Worm (Caenorhabditis elegans) whole organism, midembryonic: Measurements from ENCODE around the gene T13A10.64.

ENCODE experiments used
- flt-1 ChIP-seq: fragments of 200-800 bp; sonication (Bioruptor generic); IDR thresholded peaks from 2 replicates; pipeline ENCODE4 v1.3.6; 2022; ENCODE audit warnings: missing genetic modification characterization, missing compliant biosample characterization
- klf-2 ChIP-seq: fragments of 200-800 bp; sonication (Bioruptor generic); conservative IDR thresholded peaks from 2 replicates; pipeline ENCODE4 v1.3.6; 2022; ENCODE audit warnings: missing genetic modification reagents, missing genetic modification characterization, missing compliant biosample characterization
- med-1 ChIP-seq: sonication (generic microtip); optimal IDR thresholded peaks from 2 replicates; lab custom pipeline; 2017; ENCODE audit warnings: missing genetic modification characterization, mild to moderate bottlenecking, missing compliant biosample characterization, antibody characterized with exemption, missing genetic modification reagents; ENCODE audit not compliant: insufficient read depth
- ref-1 ChIP-seq: fragments of 200-800 bp; sonication (Bioruptor generic); conservative IDR thresholded peaks from 2 replicates; pipeline ENCODE4 v1.3.6; 2022; ENCODE audit warnings: missing genetic modification reagents, missing genetic modification characterization, missing compliant biosample characterization
- tab-1 ChIP-seq: fragments of 200-800 bp; sonication (Bioruptor generic); IDR thresholded peaks from 2 replicates; pipeline ENCODE4 v1.3.6; 2022; ENCODE audit warnings: missing genetic modification characterization, missing compliant biosample characterization
- ztf-23 ChIP-seq: fragments of 200-800 bp; sonication (Bioruptor generic); IDR thresholded peaks from 2 replicates; pipeline ENCODE4 v1.3.6; 2022; ENCODE audit warnings: missing genetic modification reagents, missing genetic modification characterization, missing compliant biosample characterization
- ztf-29 ChIP-seq: fragments of 200-800 bp; sonication (Bioruptor generic); IDR thresholded peaks from 2 replicates; pipeline ENCODE4 v1.3.6; 2022; ENCODE audit warnings: missing genetic modification reagents, missing genetic modification characterization, missing compliant biosample characterization

DNA sequence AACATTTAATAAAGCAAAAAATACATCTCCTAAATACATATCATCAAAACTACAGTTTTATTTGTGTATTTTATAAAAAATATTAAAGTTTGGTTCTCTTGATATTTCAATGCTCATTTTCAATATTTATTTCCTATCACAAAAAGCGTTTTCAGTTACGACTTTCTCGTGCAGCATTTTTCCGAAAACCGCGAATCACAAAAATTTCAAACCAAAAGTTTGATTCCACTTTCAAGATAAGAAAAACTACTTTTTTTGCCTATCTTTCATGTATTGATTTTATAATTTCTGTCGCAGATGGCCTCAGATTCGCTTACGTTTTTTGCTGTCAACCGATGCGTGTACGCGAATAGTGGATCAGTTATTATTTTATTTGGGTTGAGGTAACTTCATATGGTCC is 35.3 kb upstream of the T13A10.64 start, which contains the start of gene C49A9.4:
- TF ChIP-seq med-1 (no peak), flt-1 (GFP tag; lab: Robert Waterston, UW) (no peak), ztf-29 (GFP tag; lab: Robert Waterston, UW) (no peak), klf-2 (GFP tag; lab: Robert Waterston, UW) (no peak), ref-1 (GFP tag; lab: Robert Waterston, UW) (no peak), tab-1 (GFP tag; lab: Robert Waterston, UW) (no peak), ztf-23 (GFP tag; lab: Robert Waterston, UW) (no peak)
